In the genomic region with DNA sequence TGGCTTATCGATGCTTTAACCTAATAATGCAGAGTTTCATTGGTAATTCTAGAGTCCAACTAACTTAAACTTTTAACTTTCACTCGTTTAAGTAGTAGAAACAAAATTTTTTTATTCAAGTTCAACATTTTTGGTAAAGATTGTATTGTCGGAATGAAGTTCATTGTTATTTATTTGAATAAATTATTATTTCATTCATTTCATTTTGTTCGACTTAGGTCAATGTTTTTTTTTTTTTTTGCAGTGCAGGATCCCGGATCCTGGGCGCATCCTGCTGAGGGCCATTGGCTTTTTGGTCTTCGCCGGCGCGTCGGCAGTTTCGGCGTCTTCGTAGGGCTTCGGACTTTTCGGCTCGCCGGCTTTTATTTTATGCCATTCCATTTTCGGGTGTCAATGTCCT, we compare ENCODE assay signal across 4 fruit fly cellular contexts.
TF ChIP-seq lines count a peak whose summit lies in the region.

No protein-coding gene starts in this region.

- no peak for TF ChIP-seq CTCF in whole organism, embryonic (GFP tag; optimal IDR thresholded peaks at IDR 0.05; lab: Kevin White, UChicago)

TF ChIP-seq in whole organism, embryonic, 481 proteins besides CTCF, POLR2A, EP300 and RAD21:
- TF ChIP-seq Deaf1 (tag; optimal IDR thresholded peaks at IDR 0.05; lab: Kevin White, UChicago): peak; percentile 23
- peak; percentile 15 for TF ChIP-seq gem (tag; optimal IDR thresholded peaks at IDR 0.05; lab: Kevin White, UChicago)
- no peak for TF ChIP-seq phol (tag; optimal IDR thresholded peaks at IDR 0.05; lab: Kevin White, UChicago)
TF ChIP-seq in whole organism, embryonic: peak in this region for 2.

TF ChIP-seq in whole organism, prepupa, 60 proteins besides CTCF, POLR2A, EP300 and RAD21:
- TF ChIP-seq CG1621 (tag; optimal IDR thresholded peaks at IDR 0.05; lab: Kevin White, UChicago): no peak
- TF ChIP-seq CG3919 (GFP tag; optimal IDR thresholded peaks at IDR 0.05; lab: Kevin White, UChicago): no peak
- peak; percentile 7 for TF ChIP-seq esn (GFP tag; optimal IDR thresholded peaks at IDR 0.05; lab: Kevin White, UChicago)
- TF ChIP-seq salr (GFP tag; optimal IDR thresholded peaks at IDR 0.05; lab: Kevin White, UChicago): no peak
- TF ChIP-seq Smox (GFP tag; optimal IDR thresholded peaks at IDR 0.05; lab: Kevin White, UChicago): no peak
- TF ChIP-seq achi (GFP tag; optimal IDR thresholded peaks at IDR 0.05; lab: Kevin White, UChicago): no peak
- TF ChIP-seq CG7368 (GFP tag; optimal IDR thresholded peaks at IDR 0.05; lab: Kevin White, UChicago): no peak
- TF ChIP-seq spab (GFP tag; optimal IDR thresholded peaks at IDR 0.05; lab: Kevin White, UChicago): no peak
- TF ChIP-seq Sox102F (GFP tag; optimal IDR thresholded peaks at IDR 0.05; lab: Kevin White, UChicago): no peak
- TF ChIP-seq Eip78C (GFP tag; lab: Kevin White, UChicago): peak; percentile 55
- TF ChIP-seq Met (GFP tag; optimal IDR thresholded peaks at IDR 0.05; lab: Kevin White, UChicago): peak; percentile 18
- TF ChIP-seq CG32006 (GFP tag; optimal IDR thresholded peaks at IDR 0.05; lab: Kevin White, UChicago): peak; percentile 34
- no peak for TF ChIP-seq CG3032 (tag; optimal IDR thresholded peaks at IDR 0.05; lab: Kevin White, UChicago)
- TF ChIP-seq eg (GFP tag; IDR thresholded peaks at IDR 0.05; lab: Robert Waterston, UW): no peak
- TF ChIP-seq Hr4 (GFP tag; optimal IDR thresholded peaks at IDR 0.05; lab: Kevin White, UChicago): no peak
- no peak for TF ChIP-seq CG16779 (tag; optimal IDR thresholded peaks at IDR 0.05; lab: Kevin White, UChicago)
- no peak for TF ChIP-seq acj6 (GFP tag; optimal IDR thresholded peaks at IDR 0.05; lab: Kevin White, UChicago)
- TF ChIP-seq CG6854 (GFP tag; optimal IDR thresholded peaks at IDR 0.05; lab: Kevin White, UChicago): no peak
- TF ChIP-seq fd59A (GFP tag; optimal IDR thresholded peaks at IDR 0.05; lab: Kevin White, UChicago): no peak
- peak; percentile 75 for TF ChIP-seq svp (GFP tag; lab: Kevin White, UChicago)
- TF ChIP-seq CG6163 (GFP tag; IDR thresholded peaks at IDR 0.05; lab: Robert Waterston, UW): no peak

TF ChIP-seq in whole organism, pupa, 21 proteins besides CTCF, POLR2A, EP300 and RAD21:
- peak; percentile 3 for TF ChIP-seq CG14655 (GFP tag; optimal IDR thresholded peaks at IDR 0.05; lab: Kevin White, UChicago)
- no peak for TF ChIP-seq Ets98B (GFP tag; IDR thresholded peaks at IDR 0.05; lab: Robert Waterston, UW)
- TF ChIP-seq CG10348 (GFP tag; IDR thresholded peaks at IDR 0.05; lab: Robert Waterston, UW): no peak
- TF ChIP-seq CG13204 (GFP tag; optimal IDR thresholded peaks at IDR 0.05; lab: Kevin White, UChicago): no peak
- no peak for TF ChIP-seq CG17806 (tag; optimal IDR thresholded peaks at IDR 0.05; lab: Kevin White, UChicago)
- TF ChIP-seq Snoo (tag; optimal IDR thresholded peaks at IDR 0.05; lab: Kevin White, UChicago): no peak
- TF ChIP-seq CG8159 (tag; optimal IDR thresholded peaks at IDR 0.05; lab: Kevin White, UChicago): peak; percentile 25
- TF ChIP-seq D1 (tag; optimal IDR thresholded peaks at IDR 0.05; lab: Kevin White, UChicago): no peak
- no peak for TF ChIP-seq gl (tag; optimal IDR thresholded peaks at IDR 0.05; lab: Kevin White, UChicago)
- no peak for TF ChIP-seq CG34367 (tag; optimal IDR thresholded peaks at IDR 0.05; lab: Kevin White, UChicago)
- TF ChIP-seq CG8301 (tag; optimal IDR thresholded peaks at IDR 0.05; lab: Kevin White, UChicago): no peak
- TF ChIP-seq fd96Ca (GFP tag; IDR thresholded peaks at IDR 0.05; lab: Robert Waterston, UW): no peak
- no peak for TF ChIP-seq EcR (GFP tag; optimal IDR thresholded peaks at IDR 0.05; lab: Kevin White, UChicago)
- no peak for TF ChIP-seq Pif1B (GFP tag; optimal IDR thresholded peaks at IDR 0.05; lab: Kevin White, UChicago)

TF ChIP-seq in whole organism, wandering third instar larva, 38 proteins besides CTCF, POLR2A, EP300 and RAD21:
- TF ChIP-seq Dfd (GFP tag; optimal IDR thresholded peaks at IDR 0.05; lab: Kevin White, UChicago) (no peak), Sp1 (GFP tag; optimal IDR thresholded peaks at IDR 0.05; lab: Kevin White, UChicago) (no peak), br (GFP tag; optimal IDR thresholded peaks at IDR 0.05; lab: Kevin White, UChicago) (no peak), CG32264 (GFP tag; optimal IDR thresholded peaks at IDR 0.05; lab: Kevin White, UChicago) (no peak), foxo (GFP tag; optimal IDR thresholded peaks at IDR 0.05; lab: Kevin White, UChicago) (peak in 1 of 2 experiments; percentile 12), dl (GFP tag; optimal IDR thresholded peaks at IDR 0.05; lab: Kevin White, UChicago; ENCODE audit: insufficient read depth in 1 of 2, partially characterized antibody in 2 of 2) (no peak), h (GFP tag; optimal IDR thresholded peaks at IDR 0.05; lab: Kevin White, UChicago) (no peak), fru (GFP tag; optimal IDR thresholded peaks at IDR 0.05; lab: Kevin White, UChicago) (peak; percentile 1)
